Worm (Caenorhabditis elegans) whole organism, young adult: Measurements from ENCODE around the gene C35A5.6.

Experiments used
- C17E4.6 ChIP-seq: fragments of 200-800 bp; sonication (Bioruptor generic); IDR thresholded peaks from 2 replicates; pipeline ENCODE4 v1.3.6; 2022; ENCODE audit warnings: missing genetic modification reagents, missing genetic modification characterization, missing compliant biosample characterization
- F22D6.2 ChIP-seq: sonication (generic microtip); optimal IDR thresholded peaks from 2 replicates; lab custom pipeline; 2016; ENCODE audit warnings: mild to moderate bottlenecking, missing genetic modification characterization, missing compliant biosample characterization
- F33H1.4 ChIP-seq: fragments of 200-800 bp; sonication (Bioruptor generic); IDR thresholded peaks from 2 replicates; pipeline ENCODE4 v1.3.6; 2022; ENCODE audit warnings: missing genetic modification reagents, missing genetic modification characterization, missing compliant biosample characterization
- T07F8.4 ChIP-seq: sonication (generic microtip); optimal IDR thresholded peaks from 2 replicates; lab custom pipeline; 2016; ENCODE audit warnings: mild to moderate bottlenecking, missing genetic modification characterization, moderate library complexity, missing compliant biosample characterization
- Y79H2A.3 ChIP-seq: fragments of 200-800 bp; sonication (Bioruptor generic); conservative IDR thresholded peaks from 2 replicates; pipeline ENCODE4 v1.3.6; 2022; ENCODE audit warnings: missing genetic modification reagents, missing genetic modification characterization, missing compliant biosample characterization
- Y95B8A.8 ChIP-seq: fragments of 200-800 bp; sonication (Bioruptor generic); IDR thresholded peaks from 2 replicates; pipeline ENCODE4 v1.3.6; 2022; ENCODE audit warnings: missing genetic modification reagents, missing genetic modification characterization, missing compliant biosample characterization
- ZK185.1 ChIP-seq: sonication (generic microtip); optimal IDR thresholded peaks from 2 replicates; lab custom pipeline; 2016; ENCODE audit warnings: mild to moderate bottlenecking, missing genetic modification characterization, missing compliant biosample characterization; ENCODE audit not compliant: poor library complexity, severe bottlenecking
- aptf-2 ChIP-seq: fragments of 200-800 bp; sonication (Bioruptor generic); conservative IDR thresholded peaks from 2 replicates; pipeline ENCODE4 v1.3.6; 2022; ENCODE audit warnings: missing genetic modification reagents, missing genetic modification characterization, missing compliant biosample characterization
- athp-1 ChIP-seq: sonication (generic microtip); optimal IDR thresholded peaks from 2 replicates; lab custom pipeline; 2017; ENCODE audit warnings: mild to moderate bottlenecking, missing genetic modification characterization, missing compliant biosample characterization
- bed-1 ChIP-seq: fragments of 200-800 bp; sonication (Bioruptor generic); IDR thresholded peaks from 2 replicates; pipeline ENCODE4 v1.3.6; 2022; ENCODE audit warnings: missing genetic modification reagents, missing genetic modification characterization, missing compliant biosample characterization
- cebp-1 ChIP-seq, 2 experiments: fragments of 200-800 bp in 1 of 2; sonication (Bioruptor generic) in 1 of 2; sonication (generic microtip) in 1 of 2; IDR thresholded peaks in 1 of 2; optimal IDR thresholded peaks in 1 of 2; 2 replicates each; pipeline versions ENCODE4 v1.3.6 to Lab custom; 2017 to 2022; ENCODE audit warnings: missing compliant biosample characterization in 2 of 2, missing genetic modification characterization in 2 of 2, mild to moderate bottlenecking in 1 of 2, missing genetic modification reagents in 1 of 2, moderate library complexity in 1 of 2
- ceh-100 ChIP-seq: fragments of 200-800 bp; sonication (Bioruptor generic); IDR thresholded peaks from 2 replicates; pipeline ENCODE4 v1.3.6; 2022; ENCODE audit warnings: missing genetic modification reagents, missing genetic modification characterization, missing compliant biosample characterization
- ceh-27 ChIP-seq: fragments of 200-800 bp; sonication (Bioruptor generic); optimal IDR thresholded peaks from 2 replicates; lab custom pipeline; 2018; ENCODE audit warnings: mild to moderate bottlenecking, missing genetic modification characterization, moderate library complexity, missing compliant biosample characterization
- ceh-40 ChIP-seq: fragments of 200-800 bp; sonication (Bioruptor generic); IDR thresholded peaks from 2 replicates; pipeline ENCODE4 v1.3.6; 2022; ENCODE audit warnings: missing genetic modification characterization, missing compliant biosample characterization
- ceh-79 ChIP-seq: sonication (generic microtip); optimal IDR thresholded peaks from 2 replicates; lab custom pipeline; 2017; ENCODE audit warnings: mild to moderate bottlenecking, missing genetic modification characterization, missing compliant biosample characterization
- die-1 ChIP-seq: sonication (generic microtip); optimal IDR thresholded peaks from 2 replicates; lab custom pipeline; 2016; ENCODE audit warnings: missing genotype, mild to moderate bottlenecking, missing genetic modification characterization, missing compliant biosample characterization
- dox-1 ChIP-seq: fragments of 200-800 bp; sonication (Bioruptor generic); IDR thresholded peaks from 2 replicates; pipeline ENCODE4 v1.3.6; 2022; ENCODE audit warnings: missing genetic modification reagents, missing genetic modification characterization, missing compliant biosample characterization
- dpff-1 ChIP-seq: sonication (generic microtip); optimal IDR thresholded peaks from 2 replicates; lab custom pipeline; 2017; ENCODE audit warnings: mild to moderate bottlenecking, missing genetic modification characterization, missing compliant biosample characterization
- egl-18 ChIP-seq: fragments of 200-800 bp; sonication (Bioruptor generic); IDR thresholded peaks from 2 replicates; pipeline ENCODE4 v1.3.6; 2022; ENCODE audit warnings: missing genetic modification reagents, missing genetic modification characterization, missing compliant biosample characterization
- hsf-1 ChIP-seq: fragments of 200-800 bp; sonication (Bioruptor generic); IDR thresholded peaks from 2 replicates; pipeline ENCODE4 v1.3.6; 2022; ENCODE audit warnings: missing genetic modification reagents, missing genetic modification characterization, missing compliant biosample characterization
- let-607 ChIP-seq, 2 experiments: fragments of 200-800 bp in 1 of 2; sonication (Bioruptor generic) in 1 of 2; sonication (generic microtip) in 1 of 2; optimal IDR thresholded peaks; 2 replicates each; lab custom pipeline; 2016 to 2018; ENCODE audit warnings: mild to moderate bottlenecking in 2 of 2, missing compliant biosample characterization in 2 of 2, missing genetic modification characterization in 2 of 2, moderate library complexity in 2 of 2, missing genotype in 1 of 2
- lin-40 ChIP-seq: sonication (generic microtip); optimal IDR thresholded peaks from 2 replicates; lab custom pipeline; 2016; ENCODE audit warnings: missing genetic modification characterization, mild to moderate bottlenecking, missing compliant biosample characterization, missing genotype, missing genetic modification reagents
- lin-54 ChIP-seq: fragments of 200-800 bp; sonication (Bioruptor generic); optimal IDR thresholded peaks from 2 replicates; lab custom pipeline; 2018; ENCODE audit warnings: mild to moderate bottlenecking, missing genetic modification characterization, missing compliant biosample characterization
- lir-1 ChIP-seq: fragments of 200-800 bp; sonication (Bioruptor generic); conservative IDR thresholded peaks from 2 replicates; pipeline ENCODE4 v1.3.6; 2022; ENCODE audit warnings: missing genetic modification reagents, missing genetic modification characterization, missing compliant biosample characterization
- madf-3 ChIP-seq: fragments of 200-800 bp; sonication (Bioruptor generic); IDR thresholded peaks from 2 replicates; pipeline ENCODE4 v1.3.6; 2022; ENCODE audit warnings: missing genetic modification reagents, missing genetic modification characterization, missing compliant biosample characterization
- madf-6 ChIP-seq: fragments of 200-800 bp; sonication (Bioruptor generic); IDR thresholded peaks from 2 replicates; pipeline ENCODE4 v1.3.6; 2022; ENCODE audit warnings: missing genetic modification reagents, missing genetic modification characterization, missing compliant biosample characterization
- madf-8 ChIP-seq: fragments of 200-800 bp; sonication (Bioruptor generic); conservative IDR thresholded peaks from 2 replicates; pipeline ENCODE4 v1.3.6; 2022; ENCODE audit warnings: missing genetic modification reagents, missing genetic modification characterization, missing compliant biosample characterization
- mcd-1 ChIP-seq: fragments of 200-800 bp; sonication (Bioruptor generic); IDR thresholded peaks from 2 replicates; pipeline ENCODE4 v1.3.6; 2022; ENCODE audit warnings: missing genetic modification reagents, missing genetic modification characterization, missing compliant biosample characterization
- mxl-1 ChIP-seq: sonication (generic microtip); optimal IDR thresholded peaks from 2 replicates; lab custom pipeline; 2016; ENCODE audit warnings: missing genetic modification characterization, missing compliant biosample characterization
- nhr-80 ChIP-seq: sonication (generic microtip); optimal IDR thresholded peaks from 2 replicates; lab custom pipeline; 2016; ENCODE audit warnings: missing genetic modification characterization, missing compliant biosample characterization
- nhr-90 ChIP-seq: sonication (generic microtip); optimal IDR thresholded peaks from 2 replicates; lab custom pipeline; 2016; ENCODE audit warnings: missing genotype, mild to moderate bottlenecking, missing genetic modification characterization, missing compliant biosample characterization
- pbrm-1 ChIP-seq: fragments of 200-800 bp; sonication (Bioruptor generic); IDR thresholded peaks from 2 replicates; pipeline ENCODE4 v1.3.6; 2022; ENCODE audit warnings: missing genetic modification reagents, missing genetic modification characterization, missing compliant biosample characterization
- rec-8 ChIP-seq, 2 experiments: sonication (generic microtip); optimal IDR thresholded peaks; 2 replicates each; lab custom pipeline; 2016; ENCODE audit warnings: mild to moderate bottlenecking in 2 of 2, missing genetic modification characterization in 2 of 2, missing genetic modification reagents in 2 of 2, missing genotype in 2 of 2, missing biosample characterization in 1 of 2, missing compliant biosample characterization in 1 of 2, moderate library complexity in 1 of 2
- sdz-38 ChIP-seq: sonication (generic microtip); optimal IDR thresholded peaks from 2 replicates; lab custom pipeline; 2016; ENCODE audit warnings: missing genotype, missing genetic modification characterization, missing compliant biosample characterization
- tbp1 ChIP-seq: fragments of 200-800 bp; sonication (Bioruptor generic); optimal IDR thresholded peaks from 2 replicates; lab custom pipeline; 2018; ENCODE audit warnings: mild to moderate bottlenecking, missing genetic modification characterization, missing compliant biosample characterization
- tbx-9 ChIP-seq: sonication (generic microtip); optimal IDR thresholded peaks from 2 replicates; lab custom pipeline; 2016; ENCODE audit warnings: borderline replicate concordance, missing genetic modification characterization, inconsistent platforms, missing compliant biosample characterization
- tlf-1 ChIP-seq: fragments of 200-800 bp; sonication (Bioruptor generic); optimal IDR thresholded peaks from 2 replicates; lab custom pipeline; 2018; ENCODE audit warnings: mild to moderate bottlenecking, missing genetic modification characterization, missing compliant biosample characterization
- unc-130 ChIP-seq: sonication (generic microtip); optimal IDR thresholded peaks from 2 replicates; lab custom pipeline; 2016; ENCODE audit warnings: missing genetic modification reagents, missing genetic modification characterization, missing compliant biosample characterization
- unc-62 ChIP-seq: fragments of 150-350 bp; optimal IDR thresholded peaks from 2 replicates; lab custom pipeline; 2014; ENCODE audit warnings: missing biosample characterization, missing genetic modification reagents, missing genetic modification characterization
- xnd-1 ChIP-seq: sonication (generic microtip); optimal IDR thresholded peaks from 2 replicates; lab custom pipeline; 2016; ENCODE audit warnings: missing genotype, missing genetic modification reagents, missing genetic modification characterization, missing compliant biosample characterization
- ztf-18 ChIP-seq: sonication (generic microtip); optimal IDR thresholded peaks from 2 replicates; lab custom pipeline; 2016; ENCODE audit warnings: missing genotype, mild to moderate bottlenecking, missing genetic modification characterization, missing compliant biosample characterization

Gene C35A5.6

ce11 chrV:10503893-10504292, 5.0 kb upstream of the C35A5.6 start, which contains the start of gene C35A5.10:
Gene C35A5.10, plus strand, starts transcription at chrV:10504193.
- no peak for TF ChIP-seq dox-1 (GFP tag; lab: Robert Waterston, UW)
- no peak for TF ChIP-seq unc-130 (GFP tag; lab: Kevin White, UChicago)
- TF ChIP-seq athp-1 (tag; lab: Kevin White, UChicago), result no peak
- TF ChIP-seq hsf-1 (GFP tag; lab: Robert Waterston, UW), result no peak
- TF ChIP-seq ceh-100, result no peak
- TF ChIP-seq sdz-38, result no peak
- no peak for TF ChIP-seq bed-1 (GFP tag; lab: Robert Waterston, UW)
- TF ChIP-seq lin-40 (tag; lab: Kevin White, UChicago), result no peak
- TF ChIP-seq tlf-1 (GFP tag; lab: Kevin White, UChicago), result no peak
- no peak for TF ChIP-seq die-1 (tag; lab: Kevin White, UChicago)
- no peak for TF ChIP-seq pbrm-1 (GFP tag; lab: Robert Waterston, UW)
- no peak for TF ChIP-seq xnd-1 (tag; lab: Kevin White, UChicago)
- TF ChIP-seq let-607 (tag; optimal IDR thresholded peaks at IDR 0.05; lab: Kevin White, UChicago), result no peak
- TF ChIP-seq nhr-90, result no peak
- TF ChIP-seq ztf-18, result no peak

DNA sequence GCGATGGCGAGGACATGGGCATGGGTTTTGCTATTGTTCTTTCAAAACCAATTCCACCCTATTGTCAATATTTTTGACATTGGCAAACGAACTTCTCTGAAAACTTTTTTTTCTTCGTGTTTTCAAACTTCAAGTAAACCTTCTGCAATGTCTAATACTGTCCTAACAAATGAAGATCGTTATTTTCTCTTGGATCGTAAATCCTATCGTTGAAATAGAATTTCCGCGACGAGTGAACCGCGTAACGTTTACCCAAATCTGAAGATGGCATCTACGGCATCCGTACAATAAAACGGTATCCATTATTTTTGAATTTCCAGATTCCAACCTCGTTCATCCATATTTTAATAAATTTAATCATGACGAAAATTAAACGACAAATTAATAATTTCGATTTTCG, 3.4 kb upstream of the C35A5.6 start, which contains the start of gene C35A5.5:
TSS of gene C35A5.5 (plus strand) at position 301 of the 400 bp plus-strand sequence.
- TF ChIP-seq ceh-27 (GFP tag; lab: Kevin White, UChicago) (no peak), egl-18 (GFP tag; lab: Robert Waterston, UW) (no peak), ceh-40 (GFP tag; lab: Robert Waterston, UW) (no peak)
- TF ChIP-seq, all 124 proteins: peak for 0

DNA sequence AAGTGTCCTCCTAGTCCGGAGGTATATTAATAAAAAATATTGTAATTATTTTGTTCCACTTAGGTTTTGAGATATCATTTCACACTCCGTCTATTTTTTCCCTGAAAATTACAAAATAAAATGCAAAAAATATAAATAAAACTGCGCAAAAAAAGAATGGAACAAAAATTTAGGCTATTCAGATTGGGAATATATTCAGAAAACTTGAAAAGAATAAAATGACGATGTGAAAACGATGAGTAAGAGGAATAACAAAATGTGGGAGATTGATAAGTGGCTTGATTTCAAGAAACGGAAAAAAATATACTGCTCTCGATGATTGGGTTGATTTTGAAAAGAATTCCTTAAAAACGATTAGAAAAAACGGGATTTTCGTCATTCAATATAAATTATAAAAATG, 5.3 kb downstream of the C35A5.6 start, which contains the start of gene dmsr-8:
TSS of gene dmsr-8 (minus strand) at position 101 of the 400 bp plus-strand sequence.
- TF ChIP-seq C17E4.6 (GFP tag; lab: Robert Waterston, UW) (no peak), F33H1.4 (no peak), ztf-18 (no peak), mxl-1 (tag; lab: Kevin White, UChicago) (no peak), aptf-2 (GFP tag; lab: Robert Waterston, UW) (no peak), tbx-9 (tag; lab: Kevin White, UChicago) (no peak), unc-62 (GFP tag; lab: Kevin White, UChicago) (no peak), ceh-79 (tag; lab: Kevin White, UChicago) (no peak), T07F8.4 (tag; lab: Kevin White, UChicago) (no peak)

DNA sequence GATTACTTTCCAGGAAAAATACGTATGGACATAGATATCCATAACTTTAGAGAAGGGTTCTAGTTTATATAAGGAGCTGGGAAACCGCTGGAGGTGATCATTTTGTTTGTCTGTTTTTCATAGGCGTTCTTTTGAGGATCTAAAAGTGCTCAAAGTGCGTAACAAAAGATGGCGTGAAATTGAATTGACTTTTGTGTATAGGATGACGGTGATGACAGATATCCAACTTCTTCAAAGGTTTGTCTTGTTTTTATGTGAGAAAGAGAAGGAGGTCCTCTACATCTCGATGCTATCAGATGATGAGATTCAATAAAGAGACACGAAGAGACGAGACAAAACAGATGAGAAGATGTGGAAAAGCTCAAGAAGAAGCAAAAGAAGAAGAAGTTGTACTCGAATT, 7.8 kb downstream of the C35A5.6 start:
- TF ChIP-seq madf-8 (GFP tag; lab: Robert Waterston, UW) (no peak), rec-8 (tag; optimal IDR thresholded peaks at IDR 0.05; lab: Kevin White, UChicago) (no peak), Y79H2A.3 (GFP tag; lab: Robert Waterston, UW) (no peak)

DNA sequence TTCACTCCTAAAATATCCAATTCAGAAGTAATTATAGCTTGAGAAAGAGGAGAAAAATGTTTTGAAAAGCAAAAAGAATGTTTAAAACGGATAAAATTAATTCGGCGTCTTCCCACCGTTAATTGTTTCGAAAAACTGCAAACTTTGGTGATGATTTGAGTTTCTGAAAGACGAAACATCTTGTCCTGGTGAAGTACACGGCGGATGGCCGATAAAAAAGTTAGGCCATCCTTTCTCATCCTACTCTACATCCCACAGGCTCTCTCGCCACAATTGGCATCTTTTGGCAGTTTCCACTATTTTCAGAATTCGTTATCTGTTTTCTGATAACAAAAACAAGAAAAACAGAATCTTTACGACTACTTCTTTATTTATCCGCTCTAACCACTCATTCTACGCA, 17.0 kb downstream of the C35A5.6 start, which contains the start of the genes C35A5.8 and hda-11:
TSS of gene C35A5.8 (minus strand) at position 7 of the 400 bp plus-strand sequence.
TSS of gene hda-11 (plus strand) at position 283 of the 400 bp plus-strand sequence.
- TF ChIP-seq nhr-80 (tag; lab: Kevin White, UChicago) (peak; percentile 36), ZK185.1 (tag; lab: Kevin White, UChicago) (peak; percentile 93), lir-1 (GFP tag; lab: Robert Waterston, UW) (peak; percentile 75), ceh-27 (GFP tag; lab: Kevin White, UChicago) (peak; percentile 85), mcd-1 (GFP tag; lab: Robert Waterston, UW) (peak; percentile 63), let-607 (tag; optimal IDR thresholded peaks at IDR 0.05; lab: Kevin White, UChicago) (peak in 1 of 2 experiments; percentile 49), madf-3 (GFP tag; lab: Robert Waterston, UW) (peak; percentile 76; the same call in 1 of the 2 replicates), lin-54 (peak; percentile 42), pbrm-1 (GFP tag; lab: Robert Waterston, UW) (0 out of 2 replicates have a peak, but pooled peaks have one; percentile 22), dox-1 (GFP tag; lab: Robert Waterston, UW) (peak; percentile 82), F22D6.2 (tag; lab: Kevin White, UChicago) (peak; percentile 57), cebp-1 (GFP tag; IDR thresholded peaks at IDR 0.05; lab: Robert Waterston, UW) (peak; percentile 43; the same call in 1 of the 2 replicates), cebp-1 (tag; optimal IDR thresholded peaks at IDR 0.05; lab: Kevin White, UChicago) (no peak), Y95B8A.8 (GFP tag; lab: Robert Waterston, UW) (no peak), madf-6 (GFP tag; lab: Robert Waterston, UW) (peak; percentile 67), dpff-1 (tag; lab: Kevin White, UChicago) (no peak), tbp1 (no peak), ceh-100 (peak; percentile 61)
